Worm (Caenorhabditis elegans) whole organism, mixed stage, embryonic: Measurements from ENCODE around the gene R102.10.

ENCODE experiments used
- elt-3 ChIP-seq: fragments of 150-350 bp; optimal IDR thresholded peaks from 2 replicates; lab custom pipeline; 2014; ENCODE audit warnings: missing biosample characterization, missing genetic modification characterization
- lin-13 ChIP-seq: fragments of 150-350 bp; optimal IDR thresholded peaks from 2 replicates; lab custom pipeline; 2014; ENCODE audit warnings: missing biosample characterization, missing genetic modification characterization
- nhr-237 ChIP-seq: fragments of 150-350 bp; optimal IDR thresholded peaks from 2 replicates; lab custom pipeline; 2014; ENCODE audit warnings: missing biosample characterization, missing genetic modification characterization

- no peak for TF ChIP-seq nhr-237 (tag; lab: Kevin White, UChicago)
- TF ChIP-seq elt-3 (tag; lab: Kevin White, UChicago) = no peak
- no peak for TF ChIP-seq lin-13 (tag; lab: Kevin White, UChicago)
Measured at ce11 chrIV:10718075-10718474, 12.8 kb downstream of the R102.10 start.
